Fruit fly (Drosophila melanogaster) whole organism, pupa: ENCODE results near the gene DNaseII.

ENCODE experiments used
- CG10348 ChIP-seq: fragments of 200-800 bp; sonication (Bioruptor generic); IDR thresholded peaks from 2 replicates; pipeline ENCODE4 v1.3.6; 2022; ENCODE audit warnings: missing biosample characterization, missing genetic modification characterization
- CG12605 ChIP-seq: fragments of 200-800 bp; sonication (Bioruptor generic); IDR thresholded peaks from 2 replicates; pipeline ENCODE4 v1.3.6; 2022; ENCODE audit warnings: missing biosample characterization, missing genetic modification characterization
- CG13204 ChIP-seq: fragments of 200-800 bp; sonication (Bioruptor generic); optimal IDR thresholded peaks from 2 replicates; lab custom pipeline; 2018; ENCODE audit warnings: missing biosample characterization, mild to moderate bottlenecking, missing genetic modification characterization, moderate library complexity
- CG14655 ChIP-seq: fragments of 200-800 bp; sonication (Bioruptor generic); optimal IDR thresholded peaks from 3 replicates; lab custom pipeline; 2017; ENCODE audit warnings: mild to moderate bottlenecking, missing biosample characterization, missing genetic modification reagents, missing genetic modification characterization
- CG15710 ChIP-seq: fragments of 200-800 bp; sonication (Bioruptor generic); optimal IDR thresholded peaks from 2 replicates; lab custom pipeline; 2018; ENCODE audit warnings: missing biosample characterization, mild to moderate bottlenecking, missing genetic modification characterization, moderate library complexity
- CG17806 ChIP-seq: fragments of 200-800 bp; sonication (Bioruptor generic); optimal IDR thresholded peaks from 2 replicates; lab custom pipeline; 2018; ENCODE audit warnings: missing biosample characterization, mild to moderate bottlenecking, missing genetic modification characterization, moderate library complexity
- CG32121 ChIP-seq: fragments of 200-800 bp; sonication (Bioruptor generic); IDR thresholded peaks from 2 replicates; pipeline ENCODE4 v1.3.6; 2022; ENCODE audit warnings: missing biosample characterization, missing genetic modification characterization
- CG34367 ChIP-seq: fragments of 200-800 bp; sonication (Bioruptor generic); optimal IDR thresholded peaks from 2 replicates; lab custom pipeline; 2018; ENCODE audit warnings: missing biosample characterization, mild to moderate bottlenecking, missing genetic modification characterization
- CG4496 ChIP-seq: fragments of 200-800 bp; sonication (Bioruptor generic); IDR thresholded peaks from 3 replicates; pipeline ENCODE4 v1.3.6; 2022; ENCODE audit warnings: missing biosample characterization, missing genetic modification characterization
- CG8159 ChIP-seq: fragments of 200-800 bp; sonication (Bioruptor generic); optimal IDR thresholded peaks from 3 replicates; lab custom pipeline; 2018; ENCODE audit warnings: missing biosample characterization, mild to moderate bottlenecking, missing genetic modification characterization, moderate library complexity
- CG8301 ChIP-seq: fragments of 200-800 bp; sonication (Bioruptor generic); optimal IDR thresholded peaks from 2 replicates; lab custom pipeline; 2018; ENCODE audit warnings: missing biosample characterization, mild to moderate bottlenecking, missing genetic modification characterization
- CG9948 ChIP-seq: fragments of 200-800 bp; sonication (Bioruptor generic); optimal IDR thresholded peaks from 2 replicates; lab custom pipeline; 2018; ENCODE audit warnings: missing biosample characterization, mild to moderate bottlenecking, missing genetic modification characterization, moderate library complexity
- D1 ChIP-seq: fragments of 200-800 bp; sonication (Bioruptor generic); optimal IDR thresholded peaks from 2 replicates; lab custom pipeline; 2018; ENCODE audit warnings: missing biosample characterization, mild to moderate bottlenecking, missing genetic modification characterization, moderate library complexity
- EcR ChIP-seq: fragments of 200-800 bp; sonication (Bioruptor generic); optimal IDR thresholded peaks from 3 replicates; lab custom pipeline; 2019; ENCODE audit warnings: missing biosample characterization, missing genetic modification characterization, mild to moderate bottlenecking, moderate library complexity, missing genetic modification reagents
- Ets98B ChIP-seq: fragments of 200-800 bp; sonication (Bioruptor generic); IDR thresholded peaks from 2 replicates; pipeline ENCODE4 v1.3.6; 2022; ENCODE audit warnings: missing biosample characterization, missing genetic modification characterization
- Pif1A ChIP-seq: fragments of 200-800 bp; sonication (Bioruptor generic); optimal IDR thresholded peaks from 3 replicates; lab custom pipeline; 2016; ENCODE audit warnings: missing biosample characterization, missing genetic modification characterization
- Pif1B ChIP-seq: fragments of 200-800 bp; sonication (Bioruptor generic); optimal IDR thresholded peaks from 3 replicates; lab custom pipeline; 2016; ENCODE audit warnings: missing biosample characterization, missing genetic modification characterization
- Snoo ChIP-seq: fragments of 200-800 bp; sonication (Bioruptor generic); optimal IDR thresholded peaks from 3 replicates; lab custom pipeline; 2017; ENCODE audit warnings: missing biosample characterization, mild to moderate bottlenecking, missing genetic modification characterization, inconsistent platforms
- fd96Ca ChIP-seq: fragments of 200-800 bp; sonication (Bioruptor generic); IDR thresholded peaks from 3 replicates; pipeline ENCODE4 v1.3.6; 2022; ENCODE audit warnings: missing biosample characterization, missing genetic modification characterization
- gl ChIP-seq: fragments of 200-800 bp; sonication (Bioruptor generic); optimal IDR thresholded peaks from 2 replicates; lab custom pipeline; 2018; ENCODE audit warnings: missing biosample characterization, mild to moderate bottlenecking, missing genetic modification characterization
- rn ChIP-seq: fragments of 200-800 bp; sonication (Bioruptor generic); IDR thresholded peaks from 2 replicates; pipeline ENCODE4 v1.3.6; 2022; ENCODE audit warnings: missing biosample characterization, missing genetic modification characterization

Gene DNaseII

dm6 chr3R:18021261-18021679, 2.1 kb downstream of the DNaseII start, which contains the start of gene CG7785:
Gene CG7785 (plus strand): TSS chr3R:18021600.
- TF ChIP-seq Snoo (tag; lab: Kevin White, UChicago) (peak; percentile 48), CG10348 (GFP tag; lab: Robert Waterston, UW) (no peak), CG8301 (tag; lab: Kevin White, UChicago) (no peak), D1 (tag; lab: Kevin White, UChicago) (peak; percentile 41), CG34367 (tag; lab: Kevin White, UChicago) (peak; percentile 40), Pif1A (GFP tag; lab: Kevin White, UChicago) (peak; percentile 18), CG15710 (tag; lab: Kevin White, UChicago) (peak; percentile 36), fd96Ca (GFP tag; lab: Robert Waterston, UW) (no peak), CG8159 (tag; lab: Kevin White, UChicago) (peak; percentile 20)

DNA sequence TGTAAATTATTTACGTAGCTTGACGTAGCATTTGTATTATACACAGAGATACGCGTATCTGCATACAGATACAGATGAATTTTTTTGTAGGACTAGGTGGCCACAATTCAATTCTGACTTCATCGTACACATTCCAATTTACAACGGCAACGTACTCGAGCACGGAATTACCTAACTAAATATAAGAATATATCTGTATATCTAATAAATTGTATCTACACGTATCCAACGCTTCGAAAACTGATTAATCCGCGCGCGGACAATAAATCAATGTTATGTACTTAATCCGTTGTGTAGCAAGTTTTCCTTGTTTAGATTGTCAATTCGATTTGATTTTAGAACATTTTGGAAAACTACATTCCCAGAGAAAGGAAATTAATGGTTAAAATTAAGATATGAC, 4.2 kb downstream of the DNaseII start, which contains the start of gene CG7794:
Gene CG7794 (plus strand): TSS at position 301 of the 400 bp plus-strand sequence.
- TF ChIP-seq rn (GFP tag; lab: Robert Waterston, UW) (no peak), CG13204 (GFP tag; lab: Kevin White, UChicago) (no peak), CG4496 (no peak), Pif1A (GFP tag; lab: Kevin White, UChicago) (no peak), D1 (tag; lab: Kevin White, UChicago) (no peak), CG32121 (GFP tag; lab: Robert Waterston, UW) (no peak), CG9948 (no peak), Pif1B (no peak), Ets98B (GFP tag; lab: Robert Waterston, UW) (no peak), EcR (GFP tag; lab: Kevin White, UChicago) (no peak)

DNA sequence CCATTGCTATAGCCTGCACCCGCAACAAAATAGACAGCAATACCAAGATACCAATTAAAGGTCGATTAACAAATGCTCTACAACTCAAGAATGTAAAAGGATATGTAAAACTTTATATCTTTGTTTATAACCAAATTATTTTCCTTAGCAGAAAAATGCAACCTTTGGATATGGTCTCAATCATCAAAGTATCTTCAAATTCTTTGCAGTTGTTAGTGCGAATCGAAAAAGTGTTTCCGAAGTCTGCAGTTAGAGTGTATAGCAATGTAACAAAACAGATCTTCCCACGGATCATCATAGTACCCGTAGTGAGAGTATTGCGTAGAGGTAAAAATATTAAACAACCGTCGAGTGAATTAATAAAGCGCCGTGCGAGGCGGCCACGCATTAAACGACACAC, 7.4 kb downstream of the DNaseII start:
- TF ChIP-seq CG32121 (GFP tag; lab: Robert Waterston, UW) (no peak), CG15710 (tag; lab: Kevin White, UChicago) (no peak), CG12605 (GFP tag; lab: Robert Waterston, UW) (no peak), Ets98B (GFP tag; lab: Robert Waterston, UW) (no peak), CG17806 (tag; lab: Kevin White, UChicago) (peak; percentile 19), fd96Ca (GFP tag; lab: Robert Waterston, UW) (0 out of 3 replicates have a peak, but pooled peaks have one; percentile 14), CG14655 (peak; percentile 21), CG8159 (tag; lab: Kevin White, UChicago) (peak; percentile 37), CG9948 (peak; percentile 24), CG8301 (tag; lab: Kevin White, UChicago) (no peak)

dm6 chr3R:18027307-18027706, 8.1 kb downstream of the DNaseII start:
- peak; percentile 36 for TF ChIP-seq CG15710 (tag; lab: Kevin White, UChicago)
- TF ChIP-seq D1 (tag; lab: Kevin White, UChicago), result peak; percentile 24
- TF ChIP-seq Ets98B (GFP tag; lab: Robert Waterston, UW), result no peak
- TF ChIP-seq CG4496, result no peak
- peak; percentile 56 for TF ChIP-seq CG8159 (tag; lab: Kevin White, UChicago)
- peak; percentile 17 for TF ChIP-seq CG34367 (tag; lab: Kevin White, UChicago)
- no peak for TF ChIP-seq gl (tag; lab: Kevin White, UChicago)
- TF ChIP-seq Pif1B, result no peak
- TF ChIP-seq CG9948, result peak; percentile 59
- peak; percentile 4 for TF ChIP-seq CG8301 (tag; lab: Kevin White, UChicago)
- no peak for TF ChIP-seq CG13204 (GFP tag; lab: Kevin White, UChicago)
- peak; percentile 49 for TF ChIP-seq CG17806 (tag; lab: Kevin White, UChicago)
- TF ChIP-seq EcR (GFP tag; lab: Kevin White, UChicago), result no peak
- TF ChIP-seq CG12605 (GFP tag; lab: Robert Waterston, UW), result no peak
- peak; percentile 59 for TF ChIP-seq CG14655
- no peak for TF ChIP-seq fd96Ca (GFP tag; lab: Robert Waterston, UW)
- TF ChIP-seq Pif1A (GFP tag; lab: Kevin White, UChicago), result no peak
- TF ChIP-seq CG32121 (GFP tag; lab: Robert Waterston, UW), result no peak
- no peak for TF ChIP-seq rn (GFP tag; lab: Robert Waterston, UW)
- no peak for TF ChIP-seq Snoo (tag; lab: Kevin White, UChicago)
- no peak for TF ChIP-seq CG10348 (GFP tag; lab: Robert Waterston, UW)

DNA sequence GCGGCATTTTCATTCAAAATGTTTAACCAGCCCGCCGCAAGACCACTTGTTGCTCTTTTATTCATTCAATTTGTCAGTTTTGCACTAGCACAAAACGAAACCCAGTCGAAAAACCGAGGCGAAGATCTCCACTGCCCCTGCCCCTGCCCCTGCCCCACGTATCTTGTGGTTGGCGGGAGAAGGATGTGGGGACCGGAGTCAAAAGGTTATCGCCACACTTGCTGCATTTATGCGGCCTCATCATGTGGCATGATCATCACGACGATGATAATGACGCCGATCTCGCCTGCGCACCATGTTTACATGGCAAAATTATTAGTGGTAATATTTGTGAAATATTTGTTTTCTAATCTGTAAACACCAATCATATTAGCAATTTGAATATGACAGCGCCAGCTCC, 8.6 kb downstream of the DNaseII start:
- TF ChIP-seq rn (GFP tag; lab: Robert Waterston, UW), result no peak
- TF ChIP-seq CG8301 (tag; lab: Kevin White, UChicago), result no peak
- no peak for TF ChIP-seq Ets98B (GFP tag; lab: Robert Waterston, UW)
- no peak for TF ChIP-seq CG12605 (GFP tag; lab: Robert Waterston, UW)
- no peak for TF ChIP-seq CG8159 (tag; lab: Kevin White, UChicago)
- no peak for TF ChIP-seq CG13204 (GFP tag; lab: Kevin White, UChicago)
- no peak for TF ChIP-seq CG34367 (tag; lab: Kevin White, UChicago)
- TF ChIP-seq CG10348 (GFP tag; lab: Robert Waterston, UW), result no peak
- TF ChIP-seq Pif1A (GFP tag; lab: Kevin White, UChicago), result no peak
- TF ChIP-seq D1 (tag; lab: Kevin White, UChicago), result no peak
- no peak for TF ChIP-seq EcR (GFP tag; lab: Kevin White, UChicago)
- no peak for TF ChIP-seq CG17806 (tag; lab: Kevin White, UChicago)
- TF ChIP-seq CG15710 (tag; lab: Kevin White, UChicago), result no peak
- TF ChIP-seq Snoo (tag; lab: Kevin White, UChicago), result no peak
- TF ChIP-seq CG14655, result no peak
- no peak for TF ChIP-seq CG4496

- 0 out of 3 replicates have a peak, but pooled peaks have one; percentile 29 for TF ChIP-seq CG4496
- no peak for TF ChIP-seq CG13204 (GFP tag; lab: Kevin White, UChicago)
- TF ChIP-seq, all 21 proteins: peak for 1
Measured at dm6 chr3R:18029105-18029504, 9.9 kb downstream of the DNaseII start.
